Worm (Caenorhabditis elegans) whole organism, L1 larva: ENCODE results near the gene F02C9.2.

Experiments used
- C04F5.9 ChIP-seq: sonication (generic microtip); optimal IDR thresholded peaks from 2 replicates; lab custom pipeline; 2016; ENCODE audit warnings: missing genetic modification characterization, missing compliant biosample characterization
- F16B12.6 ChIP-seq: fragments of 150-350 bp; optimal IDR thresholded peaks from 2 replicates; lab custom pipeline; 2014; ENCODE audit warnings: missing biosample characterization, missing genetic modification characterization
- aha-1 ChIP-seq: fragments of 150-350 bp; optimal IDR thresholded peaks from 2 replicates; lab custom pipeline; 2014; ENCODE audit warnings: missing biosample characterization, missing genetic modification characterization
- blmp-1 ChIP-seq: fragments of 150-350 bp; optimal IDR thresholded peaks from 2 replicates; lab custom pipeline; 2014; ENCODE audit warnings: missing biosample characterization, missing genetic modification characterization
- ceh-63 ChIP-seq: fragments of 200-800 bp; sonication (Bioruptor generic); optimal IDR thresholded peaks from 2 replicates; lab custom pipeline; 2018; ENCODE audit warnings: mild to moderate bottlenecking, missing genetic modification characterization, missing compliant biosample characterization
- ceh-88 ChIP-seq: fragments of 200-800 bp; sonication (Bioruptor generic); IDR thresholded peaks from 2 replicates; pipeline ENCODE4 v1.3.6; 2022; ENCODE audit warnings: missing genetic modification characterization, missing compliant biosample characterization
- ceh-90 ChIP-seq: sonication (generic microtip); optimal IDR thresholded peaks from 2 replicates; lab custom pipeline; 2016; ENCODE audit warnings: missing genetic modification characterization, missing compliant biosample characterization
- dsc-1 ChIP-seq: sonication (generic microtip); optimal IDR thresholded peaks from 2 replicates; lab custom pipeline; 2016; ENCODE audit warnings: mild to moderate bottlenecking, missing genetic modification characterization, missing compliant biosample characterization
- efl-1 ChIP-seq, 4 experiments: fragments of 150-350 bp; optimal IDR thresholded peaks in 3 of 4; peaks in 1 of 4; 1 replicate in 1 of 4; 2 replicates in 3 of 4; lab custom pipeline; 2014; ENCODE audit warnings: missing biosample characterization in 2 of 4, missing genetic modification characterization in 2 of 4, missing genetic modification reagents in 2 of 4
- efl-3 ChIP-seq: fragments of 200-800 bp; sonication (Bioruptor generic); optimal IDR thresholded peaks from 2 replicates; lab custom pipeline; 2018; ENCODE audit warnings: mild to moderate bottlenecking, missing genetic modification characterization, missing compliant biosample characterization
- egl-13 ChIP-seq: sonication (generic microtip); optimal IDR thresholded peaks from 2 replicates; lab custom pipeline; 2016; ENCODE audit warnings: missing genotype, missing genetic modification reagents, missing genetic modification characterization, missing compliant biosample characterization
- egl-27 ChIP-seq, 2 experiments: fragments of 150-350 bp in 1 of 2; sonication (generic microtip); optimal IDR thresholded peaks; 3 replicates each; lab custom pipeline; 2017 to 2018; ENCODE audit warnings: missing biosample characterization in 2 of 2, missing genetic modification characterization in 2 of 2, missing genetic modification reagents in 2 of 2
- elt-2 ChIP-seq: sonication (generic microtip); optimal IDR thresholded peaks from 2 replicates; lab custom pipeline; 2016; ENCODE audit warnings: missing genetic modification characterization, mild to moderate bottlenecking, inconsistent platforms, missing compliant biosample characterization, missing genetic modification reagents
- elt-3 ChIP-seq, 6 experiments: fragments of 150-350 bp in 1 of 6; sonication (generic microtip); optimal IDR thresholded peaks; 2 replicates each; lab custom pipeline; 2017 to 2018; ENCODE audit warnings: missing biosample characterization in 6 of 6, missing genetic modification characterization in 6 of 6, inconsistent platforms in 1 of 6
- grh-1 ChIP-seq: fragments of 200-800 bp; sonication (Bioruptor generic); IDR thresholded peaks from 2 replicates; pipeline ENCODE4 v1.3.6; 2022; ENCODE audit warnings: missing genetic modification reagents, missing genetic modification characterization, missing compliant biosample characterization
- hlh-17 ChIP-seq: fragments of 200-800 bp; sonication (Bioruptor generic); optimal IDR thresholded peaks from 2 replicates; lab custom pipeline; 2018; ENCODE audit warnings: missing genetic modification characterization, mild to moderate bottlenecking, missing compliant biosample characterization, moderate library complexity, borderline replicate concordance
- hpl-2 ChIP-seq: fragments of 150-350 bp; optimal IDR thresholded peaks from 2 replicates; lab custom pipeline; 2014; ENCODE audit warnings: missing biosample characterization, missing genetic modification reagents, missing genetic modification characterization
- irx-1 ChIP-seq: sonication (generic microtip); optimal IDR thresholded peaks from 2 replicates; lab custom pipeline; 2016; ENCODE audit warnings: missing genetic modification characterization, missing compliant biosample characterization
- isw-1 ChIP-seq: fragments of 200-800 bp; sonication (Bioruptor generic); IDR thresholded peaks from 2 replicates; pipeline ENCODE4 v1.3.6; 2022; ENCODE audit warnings: missing genetic modification characterization, missing compliant biosample characterization
- lin-13 ChIP-seq: fragments of 150-350 bp; optimal IDR thresholded peaks from 2 replicates; lab custom pipeline; 2014; ENCODE audit warnings: missing biosample characterization, missing genetic modification reagents, missing genetic modification characterization
- lin-35 ChIP-seq, 2 experiments: fragments of 150-350 bp; optimal IDR thresholded peaks; 2 replicates each; lab custom pipeline; 2014; ENCODE audit warnings: missing biosample characterization in 2 of 2, missing genetic modification characterization in 2 of 2, missing genetic modification reagents in 2 of 2
- lir-3 ChIP-seq: sonication (generic microtip); optimal IDR thresholded peaks from 2 replicates; lab custom pipeline; 2016; ENCODE audit warnings: mild to moderate bottlenecking, missing genetic modification characterization, moderate library complexity, missing compliant biosample characterization; ENCODE audit not compliant: poor library complexity
- lsy-2 ChIP-seq, 2 experiments: fragments of 150-350 bp; optimal IDR thresholded peaks; 2 replicates each; lab custom pipeline; 2014; ENCODE audit warnings: missing biosample characterization in 2 of 2, missing genetic modification characterization in 2 of 2
- nhr-47 ChIP-seq: sonication (generic microtip); optimal IDR thresholded peaks from 2 replicates; lab custom pipeline; 2016; ENCODE audit warnings: mild to moderate bottlenecking, missing genetic modification characterization, moderate library complexity, missing compliant biosample characterization
- nhr-71 ChIP-seq: sonication (generic microtip); optimal IDR thresholded peaks from 2 replicates; lab custom pipeline; 2016; ENCODE audit warnings: mild to moderate bottlenecking, missing genetic modification characterization, moderate library complexity, missing compliant biosample characterization
- nhr-77 ChIP-seq: fragments of 150-350 bp; optimal IDR thresholded peaks from 2 replicates; lab custom pipeline; 2014; ENCODE audit warnings: missing biosample characterization, missing genetic modification characterization
- nhr-84 ChIP-seq: sonication (generic microtip); optimal IDR thresholded peaks from 2 replicates; lab custom pipeline; 2017; ENCODE audit warnings: missing biosample characterization, missing genetic modification characterization
- nhr-85 ChIP-seq: sonication (generic microtip); peaks from one replicate; lab custom pipeline; 2016; ENCODE audit warnings: missing genetic modification characterization, inconsistent platforms, missing compliant biosample characterization
- pag-3 ChIP-seq: sonication (generic microtip); optimal IDR thresholded peaks from 2 replicates; lab custom pipeline; 2017; ENCODE audit warnings: missing genetic modification characterization, mild to moderate bottlenecking, missing compliant biosample characterization, antibody characterized with exemption, borderline replicate concordance; ENCODE audit not compliant: insufficient read depth
- pax-3 ChIP-seq: fragments of 200-800 bp; sonication (Bioruptor generic); optimal IDR thresholded peaks from 2 replicates; lab custom pipeline; 2018; ENCODE audit warnings: mild to moderate bottlenecking, missing genetic modification characterization, moderate library complexity, missing compliant biosample characterization
- pqm-1 ChIP-seq: sonication (generic microtip); optimal IDR thresholded peaks from 3 replicates; lab custom pipeline; 2017; ENCODE audit warnings: missing biosample characterization, missing genetic modification characterization
- skn-1 ChIP-seq: fragments of 150-350 bp; optimal IDR thresholded peaks from 2 replicates; lab custom pipeline; 2014; ENCODE audit warnings: missing biosample characterization, missing genetic modification characterization
- sptf-1 ChIP-seq: fragments of 150-350 bp; optimal IDR thresholded peaks from 2 replicates; lab custom pipeline; 2014; ENCODE audit warnings: missing biosample characterization, missing genetic modification characterization
- sup-37 ChIP-seq: fragments of 200-800 bp; sonication (Bioruptor generic); optimal IDR thresholded peaks from 2 replicates; lab custom pipeline; 2018; ENCODE audit warnings: mild to moderate bottlenecking, missing genetic modification characterization, missing compliant biosample characterization
- unc-130 ChIP-seq: fragments of 150-350 bp; optimal IDR thresholded peaks from 2 replicates; lab custom pipeline; 2017; ENCODE audit warnings: missing biosample characterization, missing genetic modification characterization, inconsistent platforms
- xbp-1 ChIP-seq: sonication (generic microtip); optimal IDR thresholded peaks from 2 replicates; lab custom pipeline; 2016; ENCODE audit warnings: missing genetic modification characterization, missing compliant biosample characterization
- zip-4 ChIP-seq: fragments of 200-800 bp; sonication (Bioruptor generic); optimal IDR thresholded peaks from 2 replicates; lab custom pipeline; 2018; ENCODE audit warnings: mild to moderate bottlenecking, missing genetic modification characterization, moderate library complexity, missing compliant biosample characterization
- ztf-4 ChIP-seq: fragments of 150-350 bp; optimal IDR thresholded peaks from 2 replicates; lab custom pipeline; 2014; ENCODE audit warnings: missing biosample characterization, missing genetic modification characterization

Gene F02C9.2

DNA sequence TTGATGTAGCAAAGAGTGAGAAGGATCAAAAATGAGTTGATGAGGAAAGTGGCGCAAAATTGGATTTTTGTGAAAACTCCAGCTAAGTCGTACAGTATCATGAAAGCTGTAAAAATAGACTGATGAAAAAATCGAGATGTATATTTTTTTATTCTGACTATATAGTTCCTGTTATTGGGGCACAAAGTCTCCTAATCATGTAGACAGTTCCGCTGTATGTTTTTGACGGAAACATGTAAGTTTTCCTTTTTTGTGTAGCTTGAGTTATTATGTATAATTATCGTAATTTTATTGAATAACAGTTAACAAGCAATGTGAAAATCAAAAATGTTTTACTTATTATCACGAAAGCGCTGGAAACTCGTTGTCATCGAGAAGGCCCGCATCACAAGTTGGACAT is 26.1 kb upstream of the F02C9.2 start, which contains the start of gene str-68:
str-68 (minus strand) TSS at position 101 of the 400 bp plus-strand sequence.
- TF ChIP-seq lin-35 (GFP tag; optimal IDR thresholded peaks at IDR 0.05; lab: Kevin White, UChicago): no peak
- no peak for TF ChIP-seq C04F5.9
- no peak for TF ChIP-seq ztf-4
- no peak for TF ChIP-seq isw-1
- TF ChIP-seq nhr-47 (tag; lab: Kevin White, UChicago): no peak
- TF ChIP-seq hlh-17 (GFP tag; lab: Kevin White, UChicago): no peak

DNA sequence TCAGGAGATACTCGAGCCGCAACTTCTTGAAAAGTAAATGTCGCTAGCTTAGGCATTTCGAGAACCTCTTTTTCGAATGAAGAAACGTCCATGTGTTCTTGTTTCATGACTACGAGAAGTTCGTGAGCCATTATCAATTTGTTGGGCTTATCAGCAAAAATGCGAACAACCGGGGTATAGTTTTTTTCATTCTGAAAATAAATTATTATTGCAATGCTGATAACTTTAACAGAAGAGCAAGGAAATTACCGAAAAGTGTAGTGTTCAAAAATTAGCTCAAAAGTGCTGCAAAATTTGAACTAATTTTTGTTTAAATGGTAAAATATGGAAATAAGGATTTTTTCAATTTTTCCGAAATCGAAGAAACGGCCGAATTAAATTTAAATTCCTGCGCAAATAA is 21.3 kb upstream of the F02C9.2 start:
- TF ChIP-seq C04F5.9: no peak
- TF ChIP-seq nhr-77 (tag; lab: Kevin White, UChicago): no peak
- TF ChIP-seq unc-130: no peak
- TF ChIP-seq F16B12.6 (tag; lab: Kevin White, UChicago): no peak
- no peak for TF ChIP-seq grh-1 (GFP tag; lab: Robert Waterston, UW)
- TF ChIP-seq pax-3: no peak
- no peak for TF ChIP-seq sup-37 (GFP tag; lab: Kevin White, UChicago)
- TF ChIP-seq lir-3 (tag; lab: Kevin White, UChicago): no peak
- no peak for TF ChIP-seq zip-4 (GFP tag; lab: Kevin White, UChicago)
- no peak for TF ChIP-seq hpl-2 (GFP tag; lab: Kevin White, UChicago)
- TF ChIP-seq xbp-1 (tag; lab: Kevin White, UChicago): no peak
- no peak for TF ChIP-seq nhr-84
- no peak for TF ChIP-seq elt-2
- no peak for TF ChIP-seq elt-3 (tag; optimal IDR thresholded peaks at IDR 0.05; lab: Kevin White, UChicago)
- TF ChIP-seq nhr-85 (tag; lab: Kevin White, UChicago): no peak
- TF ChIP-seq efl-3 (GFP tag; lab: Kevin White, UChicago): no peak
- no peak for TF ChIP-seq efl-1 (optimal IDR thresholded peaks at IDR 0.05; lab: Kevin White, UChicago)
- no peak for TF ChIP-seq efl-1 (GFP tag; optimal IDR thresholded peaks at IDR 0.05 in 1 of 2; lab: Kevin White, UChicago)
- TF ChIP-seq irx-1 (tag; lab: Kevin White, UChicago): no peak

DNA sequence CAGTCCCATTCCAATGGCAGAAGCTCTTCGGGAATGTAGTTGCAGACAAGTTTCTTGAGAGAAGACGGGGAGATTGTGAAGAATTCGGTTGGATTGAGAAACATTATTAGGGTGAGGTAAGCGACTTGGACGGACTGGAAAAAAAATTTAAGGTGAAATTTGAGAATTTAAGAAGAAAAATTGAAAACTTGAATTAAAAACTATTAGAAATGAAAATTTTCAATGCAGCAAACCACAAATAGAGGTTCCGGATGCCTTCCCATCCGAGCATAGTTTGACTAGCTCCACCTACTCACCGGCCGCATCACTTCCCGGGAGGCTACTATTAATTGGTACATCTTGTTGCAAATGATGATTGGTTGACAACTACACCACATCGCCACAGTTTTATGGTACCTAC is 19.8 kb upstream of the F02C9.2 start, which contains the start of gene Y73C8C.8:
Y73C8C.8 (minus strand) TSS at position 101 of the 400 bp plus-strand sequence.
- TF ChIP-seq pqm-1 (tag; lab: Kevin White, UChicago) (no peak), egl-27 (tag; optimal IDR thresholded peaks at IDR 0.05; lab: Kevin White, UChicago) (no peak), lin-13 (no peak), egl-13 (tag; lab: Kevin White, UChicago) (no peak), aha-1 (tag; lab: Kevin White, UChicago) (no peak)

DNA sequence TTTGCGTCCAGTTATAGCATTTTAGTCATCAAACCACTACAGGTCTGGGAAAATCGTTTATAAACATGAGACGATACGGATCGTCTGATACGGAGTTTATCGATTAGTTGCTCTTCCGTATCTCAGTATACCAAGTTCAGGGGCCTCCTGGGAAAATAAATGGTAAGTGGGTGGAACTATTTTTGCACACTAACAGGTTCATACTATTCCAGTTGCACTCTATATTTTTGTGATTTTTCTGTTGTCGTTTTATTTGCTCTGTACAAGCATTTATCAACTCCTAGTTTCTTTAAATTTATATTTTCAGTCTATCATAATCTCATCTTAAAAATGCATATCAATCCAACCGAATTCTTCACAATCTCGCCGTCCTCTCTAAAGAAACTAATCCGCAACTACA is 18.5 kb upstream of the F02C9.2 start, which contains the start of gene Y73C8C.3:
Y73C8C.3 (plus strand) TSS at position 301 of the 400 bp plus-strand sequence.
- TF ChIP-seq ztf-4 (no peak), pag-3 (tag; lab: Kevin White, UChicago) (no peak), lsy-2 (tag; optimal IDR thresholded peaks at IDR 0.05; lab: Kevin White, UChicago) (no peak), isw-1 (no peak), blmp-1 (no peak), skn-1 (tag; lab: Kevin White, UChicago) (no peak), sptf-1 (tag; lab: Kevin White, UChicago) (no peak), elt-3 (tag; optimal IDR thresholded peaks at IDR 0.05; lab: Kevin White, UChicago) (no peak), dsc-1 (tag; lab: Kevin White, UChicago) (no peak)

DNA sequence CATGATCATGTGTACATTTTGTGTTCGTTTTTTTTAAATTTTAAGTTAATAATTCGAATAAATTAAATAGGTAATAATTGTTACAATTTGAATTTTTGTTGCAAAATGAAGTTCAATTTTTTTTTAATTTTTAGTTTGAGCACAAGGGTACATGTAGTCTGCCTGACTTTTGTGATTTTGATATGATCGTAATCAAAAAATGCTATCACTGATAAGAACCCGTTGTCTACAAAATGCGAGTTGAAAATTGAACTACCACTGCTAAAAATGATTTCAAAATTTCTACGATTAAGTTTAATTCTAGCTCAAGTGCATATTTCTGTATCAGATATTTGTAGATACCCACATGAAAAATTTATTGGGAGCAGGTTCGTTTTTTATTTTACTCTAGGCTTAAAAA is 15.3 kb upstream of the F02C9.2 start, which contains the start of gene clec-210:
clec-210 (plus strand) TSS at position 211 of the 400 bp plus-strand sequence.
- TF ChIP-seq ceh-90 (no peak), ceh-63 (GFP tag; lab: Kevin White, UChicago) (no peak), ceh-88 (GFP tag; lab: Robert Waterston, UW) (no peak), nhr-71 (no peak), isw-1 (no peak), nhr-85 (tag; lab: Kevin White, UChicago) (no peak)
